Fruit fly (Drosophila melanogaster): Measurements from ENCODE around the gene nocte.

Gene nocte

DNA sequence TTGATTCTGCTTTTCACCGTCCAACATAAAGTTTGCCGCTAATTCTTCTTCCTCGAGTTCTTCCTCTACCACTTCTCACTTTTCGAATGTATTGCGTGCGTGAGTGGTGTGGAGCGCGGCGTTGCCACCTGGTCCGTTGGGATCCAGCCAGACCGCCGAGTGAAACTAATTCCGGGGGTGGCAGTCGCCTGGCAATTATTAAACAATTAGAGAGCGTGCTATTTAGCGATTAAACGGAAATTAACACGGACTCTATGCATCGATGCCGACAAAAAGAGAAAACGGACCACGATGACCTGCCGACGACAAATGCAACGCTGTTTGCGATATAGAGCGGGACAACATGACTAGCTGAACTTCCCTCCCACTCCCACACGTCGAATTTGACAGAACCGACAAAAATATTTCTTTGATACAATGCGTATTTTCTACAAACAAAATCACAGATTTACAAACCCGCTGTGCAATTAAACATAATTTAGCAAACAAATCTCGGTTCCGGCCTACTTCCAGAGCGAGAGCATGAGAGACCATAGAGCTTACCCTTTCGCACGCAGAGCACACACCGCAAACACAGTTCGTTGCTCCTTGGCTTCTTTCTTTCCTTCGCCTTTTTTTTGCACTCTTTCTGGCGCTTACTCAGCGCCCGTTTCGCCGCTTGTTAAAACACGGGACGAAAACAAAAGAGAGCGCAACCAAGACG is 814 bp downstream of the nocte start, which contains the start of gene CG2889 (continued):
- TF ChIP-seq CG4282 (GFP tag; optimal IDR thresholded peaks at IDR 0.05) (no peak), CG7963 (GFP tag; IDR thresholded peaks at IDR 0.05; ENCODE audit: partially characterized antibody) (peak; percentile 41; the same call in 1 of the 3 replicates), dati (GFP tag; IDR thresholded peaks at IDR 0.05) (no peak), Dll (GFP tag; IDR thresholded peaks at IDR 0.05; ENCODE audit: partially characterized antibody) (peak; percentile 66), CG10543 (GFP tag; optimal IDR thresholded peaks at IDR 0.05) (no peak), Dip3 (GFP tag; optimal IDR thresholded peaks at IDR 0.05) (peak; percentile 14), Sry-δ (GFP tag; optimal IDR thresholded peaks at IDR 0.05) (peak; percentile 64), pho (GFP tag; optimal IDR thresholded peaks at IDR 0.05) (peak; percentile 41), CG13624 (GFP tag; optimal IDR thresholded peaks at IDR 0.05) (no peak), CG14667 (GFP tag; IDR thresholded peaks at IDR 0.05) (no peak), CG12942 (GFP tag; optimal IDR thresholded peaks at IDR 0.05) (no peak), ara (GFP tag; IDR thresholded peaks at IDR 0.05) (no peak), CG6272 (GFP tag; IDR thresholded peaks at IDR 0.05) (peak; percentile 40; the same call in 1 of the 2 replicates), Hr39 (optimal IDR thresholded peaks at IDR 0.05) (no peak), row (GFP tag; IDR thresholded peaks at IDR 0.05) (peak; percentile 52), CHES-1-like (GFP tag; optimal IDR thresholded peaks at IDR 0.05) (peak; percentile 2), CG32532 (GFP tag; IDR thresholded peaks at IDR 0.05) (peak; percentile 32; the same call in 1 of the 2 replicates), klu (GFP tag; IDR thresholded peaks at IDR 0.05) (no peak), CG7786 (GFP tag; optimal IDR thresholded peaks at IDR 0.05) (peak; percentile 32), ken (GFP tag; IDR thresholded peaks at IDR 0.05) (peak; percentile 44; the same call in 1 of the 3 replicates), sens-2 (GFP tag; IDR thresholded peaks at IDR 0.05) (no peak), CG16863 (GFP tag; optimal IDR thresholded peaks at IDR 0.05) (no peak), CG4404 (GFP tag; IDR thresholded peaks at IDR 0.05) (no peak), CG9727 (GFP tag; optimal IDR thresholded peaks at IDR 0.05) (peak; percentile 20), cg (GFP tag; optimal IDR thresholded peaks at IDR 0.05) (no peak), Camta (GFP tag; optimal IDR thresholded peaks at IDR 0.05) (no peak), dmrt99B (tag; optimal IDR thresholded peaks at IDR 0.05) (no peak), emc (GFP tag; optimal IDR thresholded peaks at IDR 0.05) (peak; percentile 35), insv (GFP tag; optimal IDR thresholded peaks at IDR 0.05) (no peak), Tbp (GFP tag; optimal IDR thresholded peaks at IDR 0.05) (no peak), Doc3 (GFP tag; IDR thresholded peaks at IDR 0.05; ENCODE audit: partially characterized antibody) (peak; percentile 48; the same call in 1 of the 3 replicates), CG6654 (GFP tag; optimal IDR thresholded peaks at IDR 0.05) (no peak), CG8478 (optimal IDR thresholded peaks at IDR 0.05) (no peak), E2f1 (GFP tag; IDR thresholded peaks at IDR 0.05) (no peak), CG7928 (GFP tag; optimal IDR thresholded peaks at IDR 0.05) (no peak), kah (GFP tag; optimal IDR thresholded peaks at IDR 0.05) (no peak), fd96Cb (tag; optimal IDR thresholded peaks at IDR 0.05) (no peak), Dref (GFP tag; IDR thresholded peaks at IDR 0.05) (peak; percentile 41), CG12071 (GFP tag; optimal IDR thresholded peaks at IDR 0.05) (no peak), Taf1 (GFP tag; IDR thresholded peaks at IDR 0.05) (no peak), Med (GFP tag) (peak; percentile 88), CG31365 (tag; optimal IDR thresholded peaks at IDR 0.05) (no peak), kni (GFP tag; optimal IDR thresholded peaks at IDR 0.05) (no peak), ci (GFP tag; IDR thresholded peaks at IDR 0.05) (peak; percentile 59; the same call in 2 of the 3 replicates), BEAF-32 (GFP tag; optimal IDR thresholded peaks at IDR 0.05) (peak; percentile 75), CG12744 (GFP tag; optimal IDR thresholded peaks at IDR 0.05) (no peak), CG17802 (tag; optimal IDR thresholded peaks at IDR 0.05) (peak; percentile 23), MESR4 (GFP tag; optimal IDR thresholded peaks at IDR 0.05) (peak; percentile 15), dysf (GFP tag; IDR thresholded peaks at IDR 0.05) (no peak), unc-4 (GFP tag; IDR thresholded peaks at IDR 0.05; ENCODE audit: partially characterized antibody) (0 out of 2 replicates have a peak, but pooled peaks have one; percentile 27), CG2199 (GFP tag; IDR thresholded peaks at IDR 0.05) (0 out of 3 replicates have a peak, but pooled peaks have one; percentile 13)
